Fruit fly (Drosophila melanogaster) whole organism: Measurements from ENCODE around the gene Coq3.

Experiments
- CG8478 ChIP-seq: fragments of >200 bp; optimal IDR thresholded peaks from 2 replicates; lab custom pipeline; 2018; ENCODE audit warnings: inconsistent platforms
- usp ChIP-seq: fragments of >200 bp; optimal IDR thresholded peaks from 2 replicates; lab custom pipeline; 2017; ENCODE audit warnings: missing biosample characterization, missing genetic modification characterization, mixed read lengths

DNA sequence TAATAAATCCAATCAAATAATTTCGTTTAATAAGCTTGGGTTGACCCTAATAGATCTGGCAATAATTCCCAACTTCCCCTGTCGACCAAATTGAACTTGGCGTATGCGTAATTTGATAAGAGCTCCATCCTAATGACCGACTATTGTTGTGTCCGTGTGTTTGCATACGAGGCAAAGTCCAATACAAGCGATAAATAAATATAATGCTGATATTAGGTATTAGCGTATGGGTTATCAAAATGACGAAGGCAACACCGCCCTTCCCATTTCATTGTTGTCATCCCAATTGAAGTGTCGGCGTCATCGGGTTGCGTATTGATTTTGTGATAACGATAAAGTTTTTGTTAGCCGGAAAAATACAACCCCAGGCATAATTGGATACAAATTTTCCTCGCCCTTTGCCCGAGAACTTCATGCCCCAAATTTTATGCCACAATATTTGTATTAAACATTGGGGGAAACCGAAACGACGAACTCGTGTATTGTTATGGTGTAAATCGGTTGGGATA lies 30.9 kb upstream of the Coq3 start:
- TF ChIP-seq CG8478 (lab: Kevin White, UChicago) = no peak
- TF ChIP-seq usp (GFP tag; lab: Kevin White, UChicago) = no peak
